Worm (Caenorhabditis elegans): ENCODE results near the gene bcl-11.

- TF ChIP-seq ref-1 (GFP tag; conservative IDR thresholded peaks at IDR 0.05) (no peak), ztf-23 (GFP tag; IDR thresholded peaks at IDR 0.05) (no peak), cog-1 (tag; optimal IDR thresholded peaks at IDR 0.05) (no peak)
Measured at ce11 chrV:6385677-6386276, 30.0 kb downstream of the bcl-11 start.

All from whole organism, midembryonic.